Worm (Caenorhabditis elegans): ENCODE measurements around the gene T16H12.13.

T16H12.13 gene

ce11 chrIII:10094538-10094937, 9.3 kb downstream of the T16H12.13 start:
- TF ChIP-seq ctbp-1 (GFP tag; IDR thresholded peaks at IDR 0.05) (0 out of 2 replicates have a peak, but pooled peaks have one; percentile 9), T26A8.4 (GFP tag; IDR thresholded peaks at IDR 0.05) (peak; percentile 35; the same call in 1 of the 2 replicates), mxl-3 (GFP tag; optimal IDR thresholded peaks at IDR 0.05) (peak; percentile 68), nhr-48 (tag; optimal IDR thresholded peaks at IDR 0.05) (peak; percentile 38), nhr-42 (GFP tag; IDR thresholded peaks at IDR 0.05) (no peak), zfp-3 (GFP tag; conservative IDR thresholded peaks at IDR 0.05) (0 out of 2 replicates have a peak, but pooled peaks have one; percentile 39), hlh-11 (tag; optimal IDR thresholded peaks at IDR 0.05) (peak; percentile 63), pha-4 (GFP tag; IDR thresholded peaks at IDR 0.05) (0 out of 2 replicates have a peak, but pooled peaks have one; percentile 6), pha-4 (tag; optimal IDR thresholded peaks at IDR 0.05) (no peak), egl-43 (GFP tag; IDR thresholded peaks at IDR 0.05) (0 out of 2 replicates have a peak, but pooled peaks have one; percentile 45), snpc-1.2 (GFP tag; IDR thresholded peaks at IDR 0.05) (no peak), rbr-2 (tag; optimal IDR thresholded peaks at IDR 0.05) (peak; percentile 43), ZK337.2 (GFP tag; IDR thresholded peaks at IDR 0.05) (0 out of 2 replicates have a peak, but pooled peaks have one; percentile 49), mes-2 (tag; optimal IDR thresholded peaks at IDR 0.05; ENCODE audit: poor library complexity, severe bottlenecking) (peak; percentile 36), set-16 (GFP tag; IDR thresholded peaks at IDR 0.05) (peak; percentile 96), daf-12 (tag; optimal IDR thresholded peaks at IDR 0.05) (no peak), mdl-1 (tag; optimal IDR thresholded peaks at IDR 0.05) (peak in 1 of 2 experiments; percentile 25), F26F4.8 (GFP tag; conservative IDR thresholded peaks at IDR 0.05) (no peak; the same call in 1 of the 2 replicates), nhr-111 (GFP tag; optimal IDR thresholded peaks at IDR 0.05) (no peak), nhr-25 (tag; optimal IDR thresholded peaks at IDR 0.05; ENCODE audit: borderline replicate concordance, insufficient read depth) (peak; percentile 30), madf-9 (GFP tag; conservative IDR thresholded peaks at IDR 0.05) (peak; percentile 83), hif-1 (tag; optimal IDR thresholded peaks at IDR 0.05) (peak in 1 of 2 experiments; percentile 9), unc-130 (GFP tag; optimal IDR thresholded peaks at IDR 0.05) (no peak)

DNA sequence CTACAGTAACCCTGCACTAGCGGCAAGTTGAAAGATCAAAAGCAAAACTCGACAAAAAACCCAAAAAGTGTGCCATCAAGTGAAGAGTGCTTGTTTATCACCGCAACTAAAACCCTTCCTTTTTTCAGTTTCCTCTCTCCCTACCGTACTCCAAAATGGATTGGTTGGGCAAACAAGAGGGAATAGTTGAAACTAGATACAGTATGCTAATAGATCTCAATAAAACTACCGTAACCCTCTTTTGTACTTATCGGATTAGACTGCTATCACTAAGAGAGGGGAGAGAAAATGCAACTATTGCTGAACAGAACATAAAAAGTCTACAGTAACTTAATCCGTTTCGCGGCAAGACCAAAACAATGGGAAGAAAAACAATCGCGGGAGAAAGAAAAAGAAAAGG, 10.2 kb downstream of the T16H12.13 start:
- TF ChIP-seq ctbp-1 (GFP tag; IDR thresholded peaks at IDR 0.05) (no peak), aha-1 (tag) (no peak), snpc-1.2 (GFP tag; IDR thresholded peaks at IDR 0.05) (no peak), lin-29 (GFP tag; IDR thresholded peaks at IDR 0.05) (no peak), daf-16 (GFP tag; optimal IDR thresholded peaks at IDR 0.05) (no peak), daf-16 (tag; optimal IDR thresholded peaks at IDR 0.05) (peak; percentile 41), php-3 (GFP tag; IDR thresholded peaks at IDR 0.05) (no peak), T26A8.4 (GFP tag; IDR thresholded peaks at IDR 0.05) (no peak), pqm-1 (tag; optimal IDR thresholded peaks at IDR 0.05) (peak; percentile 8), lsy-2 (tag; optimal IDR thresholded peaks at IDR 0.05) (peak in 1 of 2 experiments; percentile 57), lin-39 (tag; optimal IDR thresholded peaks at IDR 0.05) (no peak), nhr-11 (tag; optimal IDR thresholded peaks at IDR 0.05) (no peak), nhr-28 (tag; optimal IDR thresholded peaks at IDR 0.05) (peak; percentile 47), ceh-82 (tag; optimal IDR thresholded peaks at IDR 0.05) (no peak), cey-2 (tag; optimal IDR thresholded peaks at IDR 0.05; ENCODE audit: borderline replicate concordance, insufficient read depth) (no peak), F26F4.8 (GFP tag; conservative IDR thresholded peaks at IDR 0.05) (no peak), lir-3 (tag; optimal IDR thresholded peaks at IDR 0.05) (no peak), dpl-1 (GFP tag; optimal IDR thresholded peaks at IDR 0.05) (no peak), zfp-2 (tag; optimal IDR thresholded peaks at IDR 0.05) (no peak), arid-1 (GFP tag; conservative IDR thresholded peaks at IDR 0.05) (no peak)
